Worm (Caenorhabditis elegans) whole organism, young adult: ENCODE results near the gene C47E12.13.

ENCODE experiments used
- C06A6.2 ChIP-seq: fragments of 200-800 bp; sonication (Bioruptor generic); conservative IDR thresholded peaks from 2 replicates; pipeline ENCODE4 v1.3.6; 2022; ENCODE audit warnings: missing genetic modification characterization, missing compliant biosample characterization
- Y95B8A.8 ChIP-seq: fragments of 200-800 bp; sonication (Bioruptor generic); IDR thresholded peaks from 2 replicates; pipeline ENCODE4 v1.3.6; 2022; ENCODE audit warnings: missing genetic modification reagents, missing genetic modification characterization, missing compliant biosample characterization
- ama-1 ChIP-seq, 3 experiments: fragments of 150-350 bp in 1 of 3; sonication (generic microtip) in 2 of 3; optimal IDR thresholded peaks; 2 replicates each; lab custom pipeline; 2014 to 2018; ENCODE audit warnings: missing biosample characterization in 2 of 3, missing genetic modification characterization in 2 of 3, missing genetic modification reagents in 2 of 3
- dpff-1 ChIP-seq: sonication (generic microtip); optimal IDR thresholded peaks from 2 replicates; lab custom pipeline; 2017; ENCODE audit warnings: mild to moderate bottlenecking, missing genetic modification characterization, missing compliant biosample characterization
- ets-4 ChIP-seq: fragments of 200-800 bp; sonication (Bioruptor generic); optimal IDR thresholded peaks from 2 replicates; lab custom pipeline; 2018; ENCODE audit warnings: mild to moderate bottlenecking, missing genetic modification characterization, missing compliant biosample characterization
- hlh-12 ChIP-seq: sonication (generic microtip); optimal IDR thresholded peaks from 2 replicates; lab custom pipeline; 2016; ENCODE audit warnings: missing genetic modification characterization, missing compliant biosample characterization
- madf-6 ChIP-seq: fragments of 200-800 bp; sonication (Bioruptor generic); IDR thresholded peaks from 2 replicates; pipeline ENCODE4 v1.3.6; 2022; ENCODE audit warnings: missing genetic modification reagents, missing genetic modification characterization, missing compliant biosample characterization
- madf-8 ChIP-seq: fragments of 200-800 bp; sonication (Bioruptor generic); conservative IDR thresholded peaks from 2 replicates; pipeline ENCODE4 v1.3.6; 2022; ENCODE audit warnings: missing genetic modification reagents, missing genetic modification characterization, missing compliant biosample characterization
- snpc-1.3 ChIP-seq: sonication (generic microtip); optimal IDR thresholded peaks from 2 replicates; lab custom pipeline; 2017; ENCODE audit warnings: missing genetic modification characterization, mild to moderate bottlenecking, missing compliant biosample characterization, antibody characterized with exemption, moderate library complexity, missing genotype, missing genetic modification reagents; ENCODE audit not compliant: insufficient read depth
- unc-130 ChIP-seq: sonication (generic microtip); optimal IDR thresholded peaks from 2 replicates; lab custom pipeline; 2016; ENCODE audit warnings: missing genetic modification reagents, missing genetic modification characterization, missing compliant biosample characterization
- ztf-6 ChIP-seq: fragments of 200-800 bp; sonication (Bioruptor generic); IDR thresholded peaks from 2 replicates; pipeline ENCODE4 v1.3.6; 2022; ENCODE audit warnings: missing genetic modification reagents, missing genetic modification characterization, missing compliant biosample characterization

- TF ChIP-seq snpc-1.3 = no peak
- no peak for TF ChIP-seq ztf-6 (GFP tag; lab: Robert Waterston, UW)
- TF ChIP-seq C06A6.2 = no peak
- no peak for TF ChIP-seq madf-8 (GFP tag; lab: Robert Waterston, UW)
- TF ChIP-seq madf-6 (GFP tag; lab: Robert Waterston, UW) = no peak
- TF ChIP-seq Y95B8A.8 = no peak
- TF ChIP-seq ama-1 (optimal IDR thresholded peaks at IDR 0.05; lab: Kevin White, UChicago) = no peak
- TF ChIP-seq ama-1 (GFP tag; optimal IDR thresholded peaks at IDR 0.05; lab: Kevin White, UChicago) = no peak
- no peak for TF ChIP-seq unc-130 (GFP tag; lab: Kevin White, UChicago)
- TF ChIP-seq hlh-12 = no peak
- TF ChIP-seq dpff-1 (tag; lab: Kevin White, UChicago) = no peak
- TF ChIP-seq ets-4 (GFP tag; lab: Kevin White, UChicago) = no peak
Observed at ce11 chrIV:10040803-10041202, 34.1 kb upstream of the C47E12.13 start, which contains the start of gene dhs-31.
